Worm (Caenorhabditis elegans): ENCODE measurements around the gene spk-1.

spk-1 gene

DNA sequence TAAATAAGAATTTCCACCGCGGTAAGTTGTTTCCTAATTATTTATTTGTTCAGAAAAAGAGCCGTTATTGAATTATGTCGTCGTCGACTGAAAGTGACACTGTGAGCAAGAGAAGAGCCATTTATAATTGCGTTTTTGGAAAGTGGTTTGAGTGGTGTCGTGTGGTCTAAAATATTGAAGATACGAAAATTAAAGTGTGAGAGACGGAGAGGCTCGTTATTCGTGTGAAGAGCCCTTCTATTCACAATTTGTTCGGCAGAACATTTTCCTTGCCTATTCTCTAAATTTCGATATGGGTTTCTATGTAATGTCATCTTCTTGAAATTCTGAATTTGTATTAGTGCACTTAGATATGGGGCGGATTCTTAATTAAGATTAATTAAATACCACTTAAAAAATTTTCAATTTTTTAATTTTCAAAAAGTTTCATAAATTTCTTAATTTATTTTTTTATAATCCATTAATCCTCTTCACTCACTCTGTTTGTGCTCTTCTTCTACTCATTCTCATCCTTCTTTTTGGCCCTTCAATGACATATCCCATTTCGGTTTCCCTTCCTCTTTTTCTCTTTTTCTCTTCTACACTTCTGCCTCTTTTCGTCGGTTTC lies 53.5 kb downstream of the spk-1 start (continued):
- TF ChIP-seq pha-4 (tag; optimal IDR thresholded peaks at IDR 0.05): no peak
- no peak for TF ChIP-seq mxl-1 (tag; optimal IDR thresholded peaks at IDR 0.05)
- TF ChIP-seq bed-1 (GFP tag; IDR thresholded peaks at IDR 0.05): no peak
- TF ChIP-seq unc-130 (GFP tag; optimal IDR thresholded peaks at IDR 0.05): peak; percentile 3
- no peak for TF ChIP-seq tbp1 (GFP tag; optimal IDR thresholded peaks at IDR 0.05)
- peak; percentile 10 for TF ChIP-seq ZK185.1 (tag; optimal IDR thresholded peaks at IDR 0.05; ENCODE audit: poor library complexity, severe bottlenecking)
- TF ChIP-seq ztf-3 (GFP tag; optimal IDR thresholded peaks at IDR 0.05): no peak
- peak; percentile 37 for TF ChIP-seq lin-40 (tag; optimal IDR thresholded peaks at IDR 0.05)
- peak; percentile 73 for TF ChIP-seq F52B5.7 (tag; optimal IDR thresholded peaks at IDR 0.05)
- TF ChIP-seq lin-54 (GFP tag; optimal IDR thresholded peaks at IDR 0.05): no peak
- TF ChIP-seq ceh-27 (GFP tag; optimal IDR thresholded peaks at IDR 0.05): peak; percentile 74
- peak; percentile 4 for TF ChIP-seq nhr-179 (tag; optimal IDR thresholded peaks at IDR 0.05)
- TF ChIP-seq C06A6.2 (GFP tag; conservative IDR thresholded peaks at IDR 0.05): no peak
- TF ChIP-seq mel-28 (tag; optimal IDR thresholded peaks at IDR 0.05; ENCODE audit: borderline replicate concordance): no peak
- 0 out of 2 replicates have a peak, but pooled peaks have one; percentile 21 for TF ChIP-seq lin-26 (GFP tag; IDR thresholded peaks at IDR 0.05)
- TF ChIP-seq Y56A3A.18 (GFP tag; IDR thresholded peaks at IDR 0.05): 0 out of 2 replicates have a peak, but pooled peaks have one; percentile 16
- TF ChIP-seq let-607 (tag; optimal IDR thresholded peaks at IDR 0.05): peak in 1 of 2 experiments; percentile 17
- no peak for TF ChIP-seq Y95B8A.8 (GFP tag; IDR thresholded peaks at IDR 0.05)
- TF ChIP-seq B0261.1 (tag; optimal IDR thresholded peaks at IDR 0.05): no peak
- TF ChIP-seq nhr-27 (tag; optimal IDR thresholded peaks at IDR 0.05): peak; percentile 65
- no peak for TF ChIP-seq T26A5.8 (tag; optimal IDR thresholded peaks at IDR 0.05)
- TF ChIP-seq B0035.1 (tag; optimal IDR thresholded peaks at IDR 0.05): peak; percentile 48
- TF ChIP-seq chd-7 (tag; optimal IDR thresholded peaks at IDR 0.05): peak; percentile 65
- no peak for TF ChIP-seq rpc-1 (optimal IDR thresholded peaks at IDR 0.05)
- no peak for TF ChIP-seq rpc-1 (tag; optimal IDR thresholded peaks at IDR 0.05)
- TF ChIP-seq F37B4.10 (GFP tag; IDR thresholded peaks at IDR 0.05): 0 out of 2 replicates have a peak, but pooled peaks have one; percentile 54
- peak; percentile 77 for TF ChIP-seq tlf-1 (GFP tag; optimal IDR thresholded peaks at IDR 0.05)
- TF ChIP-seq atf-7 (tag; optimal IDR thresholded peaks at IDR 0.05): peak; percentile 51
- peak; percentile 57; the same call in 1 of the 2 replicates for TF ChIP-seq hsf-1 (GFP tag; IDR thresholded peaks at IDR 0.05)
- peak; percentile 38 for TF ChIP-seq him-1 (tag; optimal IDR thresholded peaks at IDR 0.05)
- TF ChIP-seq ceh-40 (GFP tag; IDR thresholded peaks at IDR 0.05): 0 out of 2 replicates have a peak, but pooled peaks have one; percentile 9
- TF ChIP-seq D2030.7 (GFP tag; IDR thresholded peaks at IDR 0.05): no peak
- no peak for TF ChIP-seq nhr-80 (tag; optimal IDR thresholded peaks at IDR 0.05)
- TF ChIP-seq hmg-1.2 (GFP tag; IDR thresholded peaks at IDR 0.05): peak; percentile 11
- peak; percentile 70 for TF ChIP-seq Y53G8AR.9 (GFP tag; conservative IDR thresholded peaks at IDR 0.05)
- no peak for TF ChIP-seq lsl-1 (GFP tag; optimal IDR thresholded peaks at IDR 0.05)
- TF ChIP-seq pbrm-1 (GFP tag; IDR thresholded peaks at IDR 0.05): peak; percentile 60; the same call in 1 of the 2 replicates
- no peak for TF ChIP-seq ets-4 (GFP tag; optimal IDR thresholded peaks at IDR 0.05)
- 0 out of 2 replicates have a peak, but pooled peaks have one; percentile 29 for TF ChIP-seq madf-3 (GFP tag; IDR thresholded peaks at IDR 0.05)
- TF ChIP-seq somi-1 (GFP tag; optimal IDR thresholded peaks at IDR 0.05): no peak
- TF ChIP-seq madf-10 (tag; optimal IDR thresholded peaks at IDR 0.05): peak; percentile 33
- TF ChIP-seq B0019.2 (GFP tag; conservative IDR thresholded peaks at IDR 0.05): 0 out of 2 replicates have a peak, but pooled peaks have one; percentile 43
- 0 out of 2 replicates have a peak, but pooled peaks have one; percentile 12 for TF ChIP-seq ceh-100 (GFP tag; IDR thresholded peaks at IDR 0.05)
- peak; percentile 7 for TF ChIP-seq athp-1 (tag; optimal IDR thresholded peaks at IDR 0.05)
- no peak for TF ChIP-seq K11D2.4 (GFP tag; IDR thresholded peaks at IDR 0.05)
- TF ChIP-seq F55B11.4 (tag; optimal IDR thresholded peaks at IDR 0.05; ENCODE audit: borderline replicate concordance, insufficient read depth): no peak
- TF ChIP-seq dpl-1 (GFP tag; optimal IDR thresholded peaks at IDR 0.05): no peak
- no peak for TF ChIP-seq C17E4.6 (GFP tag; IDR thresholded peaks at IDR 0.05)
